Worm (Caenorhabditis elegans) whole organism, mixed stage, embryonic: ENCODE measurements around the gene R07E5.4.

Source experiments
- M03D4.4 ChIP-seq: sonication (generic microtip); optimal IDR thresholded peaks from 2 replicates; lab custom pipeline; 2017; ENCODE audit warnings: mild to moderate bottlenecking, missing genetic modification characterization, missing compliant biosample characterization
- bed-3 ChIP-seq: fragments of 200-800 bp; sonication (Bioruptor generic); optimal IDR thresholded peaks from 3 replicates; lab custom pipeline; 2018; ENCODE audit warnings: mild to moderate bottlenecking, missing genetic modification characterization, moderate library complexity, missing compliant biosample characterization
- blmp-1 ChIP-seq: fragments of 150-350 bp; optimal IDR thresholded peaks from 2 replicates; lab custom pipeline; 2014; ENCODE audit warnings: missing biosample characterization, missing genetic modification characterization
- ceh-39 ChIP-seq: fragments of 150-350 bp; optimal IDR thresholded peaks from 2 replicates; lab custom pipeline; 2014; ENCODE audit warnings: missing biosample characterization, missing genetic modification characterization
- ceh-43 ChIP-seq: fragments of 200-800 bp; sonication (Bioruptor generic); optimal IDR thresholded peaks from 2 replicates; lab custom pipeline; 2018; ENCODE audit warnings: mild to moderate bottlenecking, missing genetic modification characterization, moderate library complexity, missing compliant biosample characterization
- ceh-83 ChIP-seq: fragments of 200-800 bp; sonication (Bioruptor generic); optimal IDR thresholded peaks from 2 replicates; lab custom pipeline; 2018; ENCODE audit warnings: mild to moderate bottlenecking, missing genetic modification characterization, missing compliant biosample characterization
- cnd-1 ChIP-seq: fragments of 200-800 bp; sonication (Bioruptor generic); optimal IDR thresholded peaks from 2 replicates; lab custom pipeline; 2018; ENCODE audit warnings: mild to moderate bottlenecking, missing genetic modification characterization, missing compliant biosample characterization
- drap-1 ChIP-seq: fragments of 200-800 bp; sonication (Bioruptor generic); optimal IDR thresholded peaks from 3 replicates; lab custom pipeline; 2018; ENCODE audit warnings: mild to moderate bottlenecking, missing genetic modification characterization, missing compliant biosample characterization
- elt-1 ChIP-seq: sonication (generic microtip); optimal IDR thresholded peaks from 2 replicates; lab custom pipeline; 2017; ENCODE audit warnings: missing genetic modification characterization, mild to moderate bottlenecking, missing compliant biosample characterization, antibody characterized with exemption, moderate library complexity, borderline replicate concordance; ENCODE audit not compliant: insufficient read depth
- elt-3 ChIP-seq: fragments of 150-350 bp; optimal IDR thresholded peaks from 2 replicates; lab custom pipeline; 2014; ENCODE audit warnings: missing biosample characterization, missing genetic modification characterization
- flh-1 ChIP-seq: fragments of 200-800 bp; sonication (Bioruptor generic); optimal IDR thresholded peaks from 2 replicates; lab custom pipeline; 2018; ENCODE audit warnings: mild to moderate bottlenecking, missing genetic modification characterization, moderate library complexity, missing compliant biosample characterization
- ham-2 ChIP-seq: fragments of 200-800 bp; sonication (Bioruptor generic); optimal IDR thresholded peaks from 2 replicates; lab custom pipeline; 2018; ENCODE audit warnings: mild to moderate bottlenecking, missing genetic modification characterization, missing compliant biosample characterization
- hlh-1 ChIP-seq: fragments of 150-350 bp; optimal IDR thresholded peaks from 2 replicates; lab custom pipeline; 2014; ENCODE audit warnings: missing biosample characterization, missing genetic modification reagents, missing genetic modification characterization
- lin-13 ChIP-seq: fragments of 150-350 bp; optimal IDR thresholded peaks from 2 replicates; lab custom pipeline; 2014; ENCODE audit warnings: missing biosample characterization, missing genetic modification characterization
- lin-32 ChIP-seq: fragments of 200-800 bp; sonication (Bioruptor generic); optimal IDR thresholded peaks from 2 replicates; lab custom pipeline; 2018; ENCODE audit warnings: mild to moderate bottlenecking, missing genetic modification characterization, missing compliant biosample characterization
- lsy-2 ChIP-seq: fragments of 150-350 bp; optimal IDR thresholded peaks from 2 replicates; lab custom pipeline; 2014; ENCODE audit warnings: missing biosample characterization, missing genetic modification characterization
- mab-5 ChIP-seq: fragments of 150-350 bp; optimal IDR thresholded peaks from 2 replicates; lab custom pipeline; 2014; ENCODE audit warnings: missing biosample characterization, missing genetic modification characterization
- mep-1 ChIP-seq: fragments of 150-350 bp; optimal IDR thresholded peaks from 2 replicates; lab custom pipeline; 2017; ENCODE audit warnings: missing biosample characterization, missing genetic modification reagents, missing genetic modification characterization, inconsistent platforms
- mls-2 ChIP-seq: sonication (generic microtip); optimal IDR thresholded peaks from 2 replicates; lab custom pipeline; 2016; ENCODE audit warnings: mild to moderate bottlenecking, missing genetic modification characterization, moderate library complexity, missing compliant biosample characterization
- nhr-12 ChIP-seq: fragments of 150-350 bp; optimal IDR thresholded peaks from 2 replicates; lab custom pipeline; 2014; ENCODE audit warnings: missing biosample characterization, missing genetic modification characterization
- nhr-2 ChIP-seq: fragments of 150-350 bp; optimal IDR thresholded peaks from 2 replicates; lab custom pipeline; 2014; ENCODE audit warnings: missing biosample characterization, missing genetic modification characterization
- nhr-237 ChIP-seq: fragments of 150-350 bp; optimal IDR thresholded peaks from 2 replicates; lab custom pipeline; 2014; ENCODE audit warnings: missing biosample characterization, missing genetic modification characterization
- nhr-76 ChIP-seq: sonication (generic microtip); optimal IDR thresholded peaks from 2 replicates; lab custom pipeline; 2017; ENCODE audit warnings: missing biosample characterization, missing genetic modification characterization
- pha-4 ChIP-seq: fragments of 150-350 bp; optimal IDR thresholded peaks from 2 replicates; lab custom pipeline; 2018; ENCODE audit warnings: missing biosample characterization, missing genetic modification reagents, missing genetic modification characterization
- sem-2 ChIP-seq: fragments of 200-800 bp; sonication (Bioruptor generic); optimal IDR thresholded peaks from 2 replicates; lab custom pipeline; 2018; ENCODE audit warnings: mild to moderate bottlenecking, missing genetic modification characterization, missing compliant biosample characterization
- snpc-4 ChIP-seq: fragments of 150-350 bp; optimal IDR thresholded peaks from 2 replicates; lab custom pipeline; 2014; ENCODE audit warnings: missing biosample characterization, missing genetic modification characterization
- sptf-1 ChIP-seq: sonication (generic microtip); optimal IDR thresholded peaks from 2 replicates; lab custom pipeline; 2017; ENCODE audit warnings: mild to moderate bottlenecking, missing genetic modification characterization, moderate library complexity, missing compliant biosample characterization
- tbx-8 ChIP-seq: fragments of 200-800 bp; sonication (Bioruptor generic); optimal IDR thresholded peaks from 2 replicates; lab custom pipeline; 2018; ENCODE audit warnings: mild to moderate bottlenecking, missing genetic modification characterization, moderate library complexity, missing compliant biosample characterization
- unc-120 ChIP-seq: sonication (generic microtip); optimal IDR thresholded peaks from 2 replicates; lab custom pipeline; 2017; ENCODE audit warnings: missing genetic modification characterization, missing compliant biosample characterization; ENCODE audit not compliant: poor library complexity, severe bottlenecking
- unc-62 ChIP-seq: fragments of 150-350 bp; optimal IDR thresholded peaks from 2 replicates; lab custom pipeline; 2014; ENCODE audit warnings: missing biosample characterization, missing genetic modification reagents, missing genetic modification characterization
- zip-8 ChIP-seq: fragments of 150-350 bp; optimal IDR thresholded peaks from 2 replicates; lab custom pipeline; 2014; ENCODE audit warnings: missing biosample characterization, missing genetic modification characterization

Gene R07E5.4

ce11 chrIII:4370585-4370984 is 24.0 kb upstream of the R07E5.4 start, which contains the start of gene ckb-3:
Gene ckb-3, plus strand, starts transcription at chrIII:4370885.
- TF ChIP-seq unc-120 (tag; lab: Kevin White, UChicago) = no peak
- no peak for TF ChIP-seq sem-2 (GFP tag; lab: Kevin White, UChicago)
- no peak for TF ChIP-seq ceh-39 (tag; lab: Kevin White, UChicago)
- no peak for TF ChIP-seq lin-13 (tag; lab: Kevin White, UChicago)
- TF ChIP-seq mep-1 (tag; lab: Kevin White, UChicago) = no peak
- TF ChIP-seq M03D4.4 (tag; lab: Kevin White, UChicago) = no peak
- TF ChIP-seq blmp-1 (tag; lab: Kevin White, UChicago) = no peak
- TF ChIP-seq flh-1 (GFP tag; lab: Kevin White, UChicago) = no peak
- no peak for TF ChIP-seq mls-2 (tag; lab: Kevin White, UChicago)
- no peak for TF ChIP-seq hlh-1 (tag; lab: Kevin White, UChicago)
- no peak for TF ChIP-seq nhr-12 (tag; lab: Kevin White, UChicago)
- TF ChIP-seq ceh-43 (GFP tag; lab: Kevin White, UChicago) = no peak
- TF ChIP-seq nhr-237 (tag; lab: Kevin White, UChicago) = no peak
- TF ChIP-seq bed-3 (GFP tag; lab: Kevin White, UChicago) = no peak

ce11 chrIII:4372894-4373293 is 21.7 kb upstream of the R07E5.4 start:
- no peak for TF ChIP-seq nhr-76 (tag; lab: Kevin White, UChicago)
- no peak for TF ChIP-seq unc-62 (GFP tag; lab: Kevin White, UChicago)
- TF ChIP-seq elt-3 (tag; lab: Kevin White, UChicago) = no peak
- no peak for TF ChIP-seq ceh-83 (GFP tag; lab: Kevin White, UChicago)
- TF ChIP-seq lin-32 (GFP tag; lab: Kevin White, UChicago) = no peak
- TF ChIP-seq flh-1 (GFP tag; lab: Kevin White, UChicago) = no peak
- no peak for TF ChIP-seq nhr-2 (tag; lab: Kevin White, UChicago)
- TF ChIP-seq M03D4.4 (tag; lab: Kevin White, UChicago) = no peak
- TF ChIP-seq hlh-1 (tag; lab: Kevin White, UChicago) = no peak
- no peak for TF ChIP-seq mab-5 (tag; lab: Kevin White, UChicago)
- no peak for TF ChIP-seq ham-2 (GFP tag; lab: Kevin White, UChicago)
- TF ChIP-seq ceh-43 (GFP tag; lab: Kevin White, UChicago) = no peak
- TF ChIP-seq blmp-1 (tag; lab: Kevin White, UChicago) = no peak
- no peak for TF ChIP-seq snpc-4 (tag; lab: Kevin White, UChicago)
- TF ChIP-seq bed-3 (GFP tag; lab: Kevin White, UChicago) = no peak
- TF ChIP-seq pha-4 = no peak
- TF ChIP-seq, all 35 proteins: peak for 0

- TF ChIP-seq unc-120 (tag; lab: Kevin White, UChicago) (no peak), lin-13 (tag; lab: Kevin White, UChicago) (no peak), pha-4 (no peak), zip-8 (tag; lab: Kevin White, UChicago) (no peak), unc-62 (GFP tag; lab: Kevin White, UChicago) (no peak), ham-2 (GFP tag; lab: Kevin White, UChicago) (no peak), mab-5 (tag; lab: Kevin White, UChicago) (no peak), sptf-1 (no peak), cnd-1 (tag; lab: Kevin White, UChicago) (no peak), hlh-1 (tag; lab: Kevin White, UChicago) (no peak), nhr-2 (tag; lab: Kevin White, UChicago) (no peak), M03D4.4 (tag; lab: Kevin White, UChicago) (no peak), lin-32 (GFP tag; lab: Kevin White, UChicago) (no peak), elt-1 (tag; lab: Kevin White, UChicago) (no peak), bed-3 (GFP tag; lab: Kevin White, UChicago) (no peak), mls-2 (tag; lab: Kevin White, UChicago) (no peak)
- TF ChIP-seq, all 35 proteins: peak for 0
Observed at ce11 chrIII:4374854-4375253, 19.7 kb upstream of the R07E5.4 start, which contains the start of gene pals-26. Gene pals-26, plus strand, starts transcription at chrIII:4375154.

- TF ChIP-seq tbx-8 (GFP tag; lab: Kevin White, UChicago) (peak; percentile 33), drap-1 (GFP tag; lab: Kevin White, UChicago) (peak; percentile 65), lin-13 (tag; lab: Kevin White, UChicago) (peak; percentile 10), bed-3 (GFP tag; lab: Kevin White, UChicago) (peak; percentile 45), unc-120 (tag; lab: Kevin White, UChicago) (peak; percentile 56), ham-2 (GFP tag; lab: Kevin White, UChicago) (peak; percentile 44), ceh-83 (GFP tag; lab: Kevin White, UChicago) (peak; percentile 77), lin-32 (GFP tag; lab: Kevin White, UChicago) (peak; percentile 10), mep-1 (tag; lab: Kevin White, UChicago) (peak; percentile 33), sem-2 (GFP tag; lab: Kevin White, UChicago) (peak; percentile 61), lsy-2 (tag; lab: Kevin White, UChicago) (peak; percentile 13), hlh-1 (tag; lab: Kevin White, UChicago) (peak; percentile 53), mls-2 (tag; lab: Kevin White, UChicago) (peak; percentile 87), M03D4.4 (tag; lab: Kevin White, UChicago) (peak; percentile 79), sptf-1 (peak; percentile 69), cnd-1 (tag; lab: Kevin White, UChicago) (peak; percentile 66), ceh-43 (GFP tag; lab: Kevin White, UChicago) (peak; percentile 23), pha-4 (peak; percentile 13), nhr-2 (tag; lab: Kevin White, UChicago) (peak; percentile 25)
- TF ChIP-seq, all 35 proteins: peak for 19; not testable (repeated sequence) for 16
Observed at ce11 chrIII:4378600-4379293, 15.8 kb upstream of the R07E5.4 start.
